Worm (Caenorhabditis elegans) whole organism, late embryonic: Measurements from ENCODE around the gene miro-1.
A peak's percentile ranks its signal among the peaks of the same experiment; 100 is the strongest.

Experiments
- ama-1 ChIP-seq: fragments of 150-350 bp; optimal IDR thresholded peaks from 2 replicates; lab custom pipeline; 2014
- ceh-48 ChIP-seq: sonication (generic microtip); optimal IDR thresholded peaks from 2 replicates; lab custom pipeline; 2016; ENCODE audit warnings: missing genetic modification characterization, inconsistent platforms, missing compliant biosample characterization
- hlh-15 ChIP-seq: sonication (generic microtip); optimal IDR thresholded peaks from 2 replicates; lab custom pipeline; 2016; ENCODE audit warnings: missing genetic modification characterization, missing compliant biosample characterization
- hlh-30 ChIP-seq: sonication (generic microtip); optimal IDR thresholded peaks from 2 replicates; lab custom pipeline; 2017; ENCODE audit warnings: antibody characterized with exemption, missing genetic modification characterization, missing compliant biosample characterization; ENCODE audit not compliant: insufficient read depth
- lin-11 ChIP-seq: fragments of 200-800 bp; sonication (Bioruptor generic); optimal IDR thresholded peaks from 2 replicates; lab custom pipeline; 2018; ENCODE audit warnings: mild to moderate bottlenecking, missing genetic modification characterization, missing compliant biosample characterization
- nhr-11 ChIP-seq: fragments of 150-350 bp; optimal IDR thresholded peaks from 2 replicates; lab custom pipeline; 2014; ENCODE audit warnings: missing biosample characterization, missing genetic modification characterization
- pag-3 ChIP-seq: sonication (generic microtip); optimal IDR thresholded peaks from 2 replicates; lab custom pipeline; 2016; ENCODE audit warnings: missing compliant biosample characterization, missing genetic modification characterization, borderline replicate concordance
- pax-1 ChIP-seq: fragments of 150-350 bp; optimal IDR thresholded peaks from 2 replicates; lab custom pipeline; 2014; ENCODE audit warnings: missing biosample characterization, missing genetic modification characterization
- sox-4 ChIP-seq: sonication (generic microtip); optimal IDR thresholded peaks from 2 replicates; lab custom pipeline; 2017; ENCODE audit warnings: mild to moderate bottlenecking, missing genetic modification characterization, inconsistent platforms, missing compliant biosample characterization
- syd-9 ChIP-seq: sonication (generic microtip); optimal IDR thresholded peaks from 2 replicates; lab custom pipeline; 2016; ENCODE audit warnings: mild to moderate bottlenecking, missing genetic modification characterization, moderate library complexity, missing compliant biosample characterization
- tbx-2 ChIP-seq: sonication (generic microtip); optimal IDR thresholded peaks from 2 replicates; lab custom pipeline; 2016; ENCODE audit warnings: missing genetic modification characterization, missing compliant biosample characterization

DNA sequence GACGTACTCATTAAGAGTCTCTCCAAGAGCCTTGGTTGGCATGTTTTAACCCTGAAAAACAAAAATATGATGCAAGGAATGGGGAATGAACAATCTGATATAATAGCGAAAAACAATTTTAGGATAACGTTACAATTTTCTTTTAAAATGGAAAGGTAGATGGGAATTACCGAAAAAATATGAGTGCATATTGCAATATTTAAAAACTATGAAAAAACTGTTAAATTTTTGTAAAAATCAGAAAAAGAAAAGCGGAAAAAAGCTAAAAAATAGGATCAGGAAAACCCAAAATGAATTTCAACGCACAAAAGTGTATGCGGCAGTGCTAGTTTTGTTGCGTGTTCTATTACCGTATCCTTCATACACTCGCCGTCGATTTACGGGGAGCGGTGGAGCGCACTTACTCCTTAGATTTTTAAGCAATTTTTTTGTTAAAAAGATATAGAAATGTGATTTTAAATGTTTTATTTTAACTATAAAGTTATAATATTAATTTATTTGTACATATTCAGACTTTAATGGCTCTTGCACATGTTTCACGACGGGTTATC is 34.2 kb upstream of the miro-1 start, which contains the start of the genes rpl-20 and Y17G9B.5:
- TF ChIP-seq tbx-2 (peak; percentile 97), sox-4 (tag; lab: Kevin White, UChicago) (peak; percentile 58), syd-9 (tag; lab: Kevin White, UChicago) (peak; percentile 71), nhr-11 (peak; percentile 55), lin-11 (tag; lab: Kevin White, UChicago) (peak; percentile 60), pax-1 (tag; lab: Kevin White, UChicago) (peak; percentile 85), ama-1 (no peak), hlh-30 (tag; lab: Kevin White, UChicago) (peak; percentile 75), ceh-48 (peak; percentile 77), pag-3 (tag; lab: Kevin White, UChicago) (peak; percentile 35), hlh-15 (tag; lab: Kevin White, UChicago) (peak; percentile 51)
